Fruit fly (Drosophila melanogaster) whole organism, embryonic: ENCODE measurements around the gene CG42759.

ENCODE experiments used
- Asciz ChIP-seq: fragments of 200-800 bp; sonication (Bioruptor generic); optimal IDR thresholded peaks from 2 replicates; lab custom pipeline; 2017; ENCODE audit warnings: missing biosample characterization, mild to moderate bottlenecking, missing genetic modification characterization, missing genetic modification reagents
- Atf6 ChIP-seq: fragments of 200-800 bp; sonication (Bioruptor generic); IDR thresholded peaks from 2 replicates; pipeline ENCODE4 v1.3.6; 2022; ENCODE audit warnings: missing biosample characterization, missing genetic modification characterization
- Bgb ChIP-seq: fragments of 200-800 bp; sonication (Bioruptor generic); IDR thresholded peaks from 2 replicates; pipeline ENCODE4 v1.3.6; 2022; ENCODE audit warnings: missing biosample characterization, missing genetic modification characterization; ENCODE audit not compliant: partially characterized antibody
- CG10543 ChIP-seq: fragments of 200-800 bp; sonication (Bioruptor generic); optimal IDR thresholded peaks from 3 replicates; lab custom pipeline; 2017; ENCODE audit warnings: missing biosample characterization, mild to moderate bottlenecking, missing genetic modification characterization, moderate library complexity
- CG10959 ChIP-seq: fragments of 200-800 bp; sonication (Bioruptor generic); IDR thresholded peaks from 2 replicates; pipeline ENCODE4 v1.3.6; 2022; ENCODE audit warnings: missing biosample characterization, missing genetic modification characterization
- CG11247 ChIP-seq: fragments of 200-800 bp; sonication (Bioruptor generic); IDR thresholded peaks from 2 replicates; pipeline ENCODE4 v1.3.6; 2022; ENCODE audit warnings: missing biosample characterization, missing genetic modification characterization
- CG11560 ChIP-seq: fragments of 200-800 bp; sonication (Bioruptor generic); IDR thresholded peaks from 3 replicates; pipeline ENCODE4 v1.3.6; 2022; ENCODE audit warnings: missing biosample characterization, missing genetic modification characterization
- CG12104 ChIP-seq: fragments of 200-800 bp; sonication (Bioruptor generic); optimal IDR thresholded peaks from 3 replicates; lab custom pipeline; 2016; ENCODE audit warnings: missing biosample characterization, missing genetic modification characterization
- CG12769 ChIP-seq: fragments of 200-800 bp; sonication (Bioruptor generic); optimal IDR thresholded peaks from 2 replicates; lab custom pipeline; 2019; ENCODE audit warnings: missing biosample characterization, mild to moderate bottlenecking, missing genetic modification characterization, moderate library complexity
- CG13894 ChIP-seq: fragments of 200-800 bp; sonication (Bioruptor generic); optimal IDR thresholded peaks from 3 replicates; lab custom pipeline; 2018; ENCODE audit warnings: missing biosample characterization, mild to moderate bottlenecking, missing genetic modification characterization, moderate library complexity
- CG15011 ChIP-seq: fragments of 200-800 bp; sonication (Bioruptor generic); optimal IDR thresholded peaks from 3 replicates; lab custom pipeline; 2018; ENCODE audit warnings: missing biosample characterization, mild to moderate bottlenecking, missing genetic modification characterization
- CG1647 ChIP-seq: fragments of 200-800 bp; sonication (Bioruptor generic); optimal IDR thresholded peaks from 3 replicates; lab custom pipeline; 2016; ENCODE audit warnings: missing biosample characterization, missing genetic modification characterization
- CG17361 ChIP-seq: fragments of 200-800 bp; sonication (Bioruptor generic); IDR thresholded peaks from 3 replicates; pipeline ENCODE4 v1.3.6; 2022; ENCODE audit warnings: missing biosample characterization, missing genetic modification characterization
- CG4328 ChIP-seq: fragments of 200-800 bp; sonication (Bioruptor generic); optimal IDR thresholded peaks from 3 replicates; lab custom pipeline; 2017; ENCODE audit warnings: missing biosample characterization, missing genetic modification reagents, missing genetic modification characterization
- CG5180 ChIP-seq: fragments of 200-800 bp; sonication (Bioruptor generic); optimal IDR thresholded peaks from 3 replicates; lab custom pipeline; 2017; ENCODE audit warnings: missing biosample characterization, missing genetic modification characterization, mild to moderate bottlenecking, moderate library complexity, missing genetic modification reagents
- CG7357 ChIP-seq: fragments of 200-800 bp; sonication (Bioruptor generic); IDR thresholded peaks from 3 replicates; pipeline ENCODE4 v1.3.6; 2022; ENCODE audit warnings: missing biosample characterization, missing genetic modification characterization
- CG8290 ChIP-seq, 3 experiments: fragments of 200-800 bp; sonication (Bioruptor generic); optimal IDR thresholded peaks; 2 replicates each; lab custom pipeline; 2016 to 2019; ENCODE audit warnings: missing biosample characterization in 3 of 3, missing genetic modification characterization in 3 of 3, mild to moderate bottlenecking in 2 of 3, moderate library complexity in 1 of 3
- CG9932 ChIP-seq: fragments of 200-800 bp; sonication (Bioruptor generic); IDR thresholded peaks from 2 replicates; pipeline ENCODE4 v1.3.6; 2022; ENCODE audit warnings: missing biosample characterization, missing genetic modification characterization
- Deaf1 ChIP-seq: fragments of 200-800 bp; optimal IDR thresholded peaks from 3 replicates; lab custom pipeline; 2019; ENCODE audit warnings: missing biosample characterization, mild to moderate bottlenecking, missing genetic modification characterization, moderate library complexity
- Hand ChIP-seq: fragments of 200-800 bp; sonication (Bioruptor generic); optimal IDR thresholded peaks from 2 replicates; lab custom pipeline; 2017; ENCODE audit warnings: mild to moderate bottlenecking, missing biosample characterization, missing genetic modification reagents, missing genetic modification characterization
- Hmr ChIP-seq: fragments of 200-800 bp; sonication (Bioruptor generic); optimal IDR thresholded peaks from 3 replicates; lab custom pipeline; 2017; ENCODE audit warnings: mild to moderate bottlenecking, missing biosample characterization, missing genetic modification reagents, missing genetic modification characterization
- Hr3 ChIP-seq: fragments of 200-800 bp; sonication (Bioruptor generic); optimal IDR thresholded peaks from 3 replicates; lab custom pipeline; 2016; ENCODE audit warnings: missing biosample characterization, missing genetic modification characterization
- MESR4 ChIP-seq: fragments of 200-800 bp; sonication (Bioruptor generic); optimal IDR thresholded peaks from 2 replicates; lab custom pipeline; 2018; ENCODE audit warnings: missing biosample characterization, mild to moderate bottlenecking, missing genetic modification characterization, moderate library complexity
- Med ChIP-seq: fragments of 200-800 bp; sonication (Bioruptor generic); peaks from one replicate; lab custom pipeline; 2016; ENCODE audit warnings: missing biosample characterization, missing genetic modification characterization, mild to moderate bottlenecking, inconsistent platforms, moderate library complexity
- Meics ChIP-seq: fragments of 200-800 bp; sonication (Bioruptor generic); optimal IDR thresholded peaks from 2 replicates; lab custom pipeline; 2017; ENCODE audit warnings: missing biosample characterization, mild to moderate bottlenecking, missing genetic modification characterization
- Nf-YC ChIP-seq: fragments of 200-800 bp; optimal IDR thresholded peaks from 3 replicates; lab custom pipeline; 2019; ENCODE audit warnings: missing biosample characterization, mild to moderate bottlenecking, missing genetic modification characterization, moderate library complexity
- Optix ChIP-seq: fragments of 200-800 bp; sonication (Bioruptor generic); IDR thresholded peaks from 3 replicates; pipeline ENCODE4 v1.3.6; 2022; ENCODE audit warnings: missing biosample characterization, missing genetic modification characterization
- Pdp1 ChIP-seq, 2 experiments: fragments of 200-800 bp; sonication (Bioruptor generic); optimal IDR thresholded peaks; 3 replicates each; lab custom pipeline; 2016; ENCODE audit warnings: missing biosample characterization in 2 of 2, missing genetic modification characterization in 2 of 2, mild to moderate bottlenecking in 1 of 2, moderate library complexity in 1 of 2
- Scr ChIP-seq: fragments of 200-800 bp; sonication (Bioruptor generic); IDR thresholded peaks from 2 replicates; pipeline ENCODE4 v1.3.6; 2022; ENCODE audit warnings: missing biosample characterization, missing genetic modification characterization; ENCODE audit not compliant: partially characterized antibody
- chinmo ChIP-seq: fragments of 200-800 bp; sonication (Bioruptor generic); IDR thresholded peaks from 4 replicates; pipeline ENCODE4 v1.3.6; 2022; ENCODE audit warnings: missing biosample characterization, missing genetic modification characterization; ENCODE audit not compliant: partially characterized antibody
- crol ChIP-seq: fragments of 200-800 bp; sonication (Bioruptor generic); IDR thresholded peaks from 2 replicates; pipeline ENCODE4 v1.3.6; 2022; ENCODE audit warnings: missing biosample characterization, missing genetic modification characterization
- disco-r ChIP-seq: fragments of 200-800 bp; sonication (Bioruptor generic); optimal IDR thresholded peaks from 2 replicates; lab custom pipeline; 2016; ENCODE audit warnings: missing biosample characterization, missing genetic modification characterization
- dysf ChIP-seq: fragments of 200-800 bp; sonication (Bioruptor generic); IDR thresholded peaks from 3 replicates; pipeline ENCODE4 v1.3.6; 2022; ENCODE audit warnings: missing biosample characterization, missing genetic modification characterization
- ind ChIP-seq: fragments of 200-800 bp; sonication (Bioruptor generic); optimal IDR thresholded peaks from 3 replicates; lab custom pipeline; 2016; ENCODE audit warnings: missing biosample characterization, missing genetic modification characterization
- kni ChIP-seq: fragments of 200-800 bp; sonication (Bioruptor generic); optimal IDR thresholded peaks from 3 replicates; lab custom pipeline; 2017; ENCODE audit warnings: mild to moderate bottlenecking, missing biosample characterization, missing genetic modification reagents, missing genetic modification characterization
- lilli ChIP-seq: fragments of 200-800 bp; sonication (Bioruptor generic); optimal IDR thresholded peaks from 3 replicates; lab custom pipeline; 2016; ENCODE audit warnings: missing biosample characterization, missing genetic modification characterization
- lmd ChIP-seq: fragments of 200-800 bp; sonication (Bioruptor generic); IDR thresholded peaks from 2 replicates; pipeline ENCODE4 v1.3.6; 2022; ENCODE audit warnings: missing biosample characterization, missing genetic modification characterization
- nom ChIP-seq: fragments of 200-800 bp; sonication (Bioruptor generic); optimal IDR thresholded peaks from 2 replicates; lab custom pipeline; 2017; ENCODE audit warnings: missing biosample characterization, missing genetic modification characterization, mild to moderate bottlenecking, moderate library complexity, missing genetic modification reagents
- otp ChIP-seq: fragments of 200-800 bp; sonication (Bioruptor generic); IDR thresholded peaks from 3 replicates; pipeline ENCODE4, ENCODE4 v1.3.6; 2022; ENCODE audit warnings: missing biosample characterization, missing genetic modification characterization
- pum ChIP-seq: fragments of 200-800 bp; sonication (Bioruptor generic); optimal IDR thresholded peaks from 2 replicates; lab custom pipeline; 2016; ENCODE audit warnings: missing biosample characterization, missing genetic modification characterization
- rib ChIP-seq: fragments of 200-800 bp; sonication (Bioruptor generic); IDR thresholded peaks from 2 replicates; pipeline ENCODE4 v1.3.6; 2022; ENCODE audit warnings: missing biosample characterization, missing genetic modification characterization
- run ChIP-seq: fragments of 200-800 bp; sonication (Bioruptor generic); optimal IDR thresholded peaks from 3 replicates; lab custom pipeline; 2018; ENCODE audit warnings: missing biosample characterization, mild to moderate bottlenecking, missing genetic modification characterization
- sens-2 ChIP-seq: fragments of 200-800 bp; sonication (Bioruptor generic); IDR thresholded peaks from 2 replicates; pipeline ENCODE4 v1.3.6; 2022; ENCODE audit warnings: missing biosample characterization, missing genetic modification characterization
- sisA ChIP-seq: fragments of 200-800 bp; sonication (Bioruptor generic); IDR thresholded peaks from 2 replicates; pipeline ENCODE4 v1.3.6; 2022; ENCODE audit warnings: missing biosample characterization, missing genetic modification characterization
- so ChIP-seq: fragments of 200-800 bp; sonication (Bioruptor generic); IDR thresholded peaks from 3 replicates; pipeline ENCODE4 v1.3.6; 2022; ENCODE audit warnings: missing biosample characterization, missing genetic modification characterization
- sob ChIP-seq: fragments of 200-800 bp; sonication (Bioruptor generic); IDR thresholded peaks from 2 replicates; pipeline ENCODE4 v1.3.6; 2022; ENCODE audit warnings: missing biosample characterization, missing genetic modification characterization
- ssp ChIP-seq: fragments of 200-800 bp; sonication (Bioruptor generic); IDR thresholded peaks from 2 replicates; pipeline ENCODE4 v1.3.6; 2022; ENCODE audit warnings: missing biosample characterization, missing genetic modification characterization
- z ChIP-seq: fragments of 200-800 bp; sonication (Bioruptor generic); IDR thresholded peaks from 3 replicates; pipeline ENCODE4 v1.3.6; 2022; ENCODE audit warnings: missing biosample characterization, missing genetic modification characterization

Gene CG42759

dm6 chr3R:10134341-10134668 lies 8.6 kb upstream of the CG42759 start (continued):
- TF ChIP-seq MESR4 (GFP tag; lab: Kevin White, UChicago) (peak; percentile 39), sens-2 (GFP tag; lab: Robert Waterston, UW) (no peak), Hr3 (GFP tag; lab: Kevin White, UChicago) (no peak), CG13894 (peak; percentile 6), CG11560 (tag; lab: Robert Waterston, UW) (no peak), Hand (GFP tag; lab: Kevin White, UChicago) (peak; percentile 4), Deaf1 (tag; lab: Kevin White, UChicago) (no peak), dysf (GFP tag; lab: Robert Waterston, UW) (0 out of 3 replicates have a peak, but pooled peaks have one; percentile 27), disco-r (GFP tag; lab: Kevin White, UChicago) (no peak), ssp (GFP tag; lab: Robert Waterston, UW) (no peak), Hmr (GFP tag; lab: Kevin White, UChicago) (peak; percentile 59), Atf6 (GFP tag; lab: Robert Waterston, UW) (no peak), nom (GFP tag; lab: Kevin White, UChicago) (peak; percentile 17), CG15011 (GFP tag; lab: Kevin White, UChicago) (no peak), ind (GFP tag; lab: Kevin White, UChicago) (peak; percentile 37)

- no peak for TF ChIP-seq CG8290 (GFP tag; optimal IDR thresholded peaks at IDR 0.05; lab: Kevin White, UChicago)
- no peak for TF ChIP-seq CG8290 (tag; optimal IDR thresholded peaks at IDR 0.05; lab: Kevin White, UChicago)
- 0 out of 3 replicates have a peak, but pooled peaks have one; percentile 1 for TF ChIP-seq z
- peak; percentile 33; the same call in 1 of the 2 replicates for TF ChIP-seq crol
- 0 out of 2 replicates have a peak, but pooled peaks have one; percentile 53 for TF ChIP-seq rib (GFP tag; lab: Robert Waterston, UW)
- TF ChIP-seq Bgb (GFP tag; lab: Robert Waterston, UW): 0 out of 2 replicates have a peak, but pooled peaks have one; percentile 14
- no peak for TF ChIP-seq CG9932 (GFP tag; lab: Robert Waterston, UW)
- peak; percentile 88 for TF ChIP-seq otp (GFP tag; lab: Robert Waterston, UW)
- 0 out of 4 replicates have a peak, but pooled peaks have one; percentile 42 for TF ChIP-seq chinmo (GFP tag; lab: Robert Waterston, UW)
- TF ChIP-seq Optix (GFP tag; lab: Robert Waterston, UW): 0 out of 3 replicates have a peak, but pooled peaks have one; percentile 19
- TF ChIP-seq kni (GFP tag; lab: Kevin White, UChicago): no peak
- TF ChIP-seq CG17361: no peak
- TF ChIP-seq lmd (GFP tag; lab: Robert Waterston, UW): no peak
- TF ChIP-seq Pdp1 (GFP tag; optimal IDR thresholded peaks at IDR 0.05; lab: Kevin White, UChicago): peak in 1 of 2 experiments; percentile 52
- 0 out of 3 replicates have a peak, but pooled peaks have one; percentile 25 for TF ChIP-seq so (GFP tag; lab: Robert Waterston, UW)
- TF ChIP-seq sob (GFP tag; lab: Robert Waterston, UW): 0 out of 2 replicates have a peak, but pooled peaks have one; percentile 6
- no peak for TF ChIP-seq Asciz (GFP tag; lab: Kevin White, UChicago)
- peak; percentile 16 for TF ChIP-seq CG5180 (GFP tag; lab: Kevin White, UChicago)
- 0 out of 3 replicates have a peak, but pooled peaks have one; percentile 32 for TF ChIP-seq CG7357 (GFP tag; lab: Robert Waterston, UW)
- TF ChIP-seq CG12104 (GFP tag; lab: Kevin White, UChicago): no peak
- TF ChIP-seq CG10543 (GFP tag; lab: Kevin White, UChicago): peak; percentile 24
- TF ChIP-seq sisA (GFP tag; lab: Robert Waterston, UW): peak; percentile 16; the same call in 1 of the 2 replicates
These were observed 7.9 kb upstream of the CG42759 start for dm6 chr3R:10135011-10135410.

DNA sequence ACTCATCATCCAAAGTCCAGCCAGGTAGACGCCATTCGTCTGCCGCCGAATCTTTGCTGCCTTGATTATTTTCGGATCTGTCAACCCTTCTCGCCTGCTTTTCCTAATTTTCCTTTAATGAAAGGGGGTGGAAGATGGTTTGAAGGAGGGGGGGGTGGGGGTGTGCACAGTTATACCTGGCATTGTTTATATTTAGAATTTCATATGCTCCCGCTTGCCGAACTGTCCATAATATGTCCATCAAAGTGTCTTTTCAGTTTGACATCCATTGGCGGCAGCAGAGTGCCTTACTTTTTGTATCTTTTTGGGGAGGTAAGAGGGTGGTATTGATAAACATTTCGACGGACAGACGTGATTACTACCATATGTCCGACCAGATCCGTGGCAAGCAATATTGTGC lies 5.1 kb upstream of the CG42759 start:
- no peak for TF ChIP-seq CG10959 (GFP tag; lab: Robert Waterston, UW)
- no peak for TF ChIP-seq run (tag; lab: Kevin White, UChicago)
- peak; percentile 20 for TF ChIP-seq Med (GFP tag; lab: Kevin White, UChicago)
- no peak for TF ChIP-seq pum (GFP tag; lab: Kevin White, UChicago)
- TF ChIP-seq CG1647 (GFP tag; lab: Kevin White, UChicago): no peak
- no peak for TF ChIP-seq CG4328
- no peak for TF ChIP-seq Bgb (GFP tag; lab: Robert Waterston, UW)
- no peak for TF ChIP-seq CG11247
- no peak for TF ChIP-seq lilli (GFP tag; lab: Kevin White, UChicago)
- TF ChIP-seq Meics (GFP tag; lab: Kevin White, UChicago): no peak
- peak; percentile 30 for TF ChIP-seq CG12769 (tag; lab: Kevin White, UChicago)
- no peak for TF ChIP-seq Scr (GFP tag; lab: Robert Waterston, UW)
- no peak for TF ChIP-seq Nf-YC (tag; lab: Kevin White, UChicago)
- no peak for TF ChIP-seq CG8290 (GFP tag; optimal IDR thresholded peaks at IDR 0.05; lab: Kevin White, UChicago)
- TF ChIP-seq CG8290 (tag; optimal IDR thresholded peaks at IDR 0.05; lab: Kevin White, UChicago): no peak
